Worm (Caenorhabditis elegans) whole organism, early embryonic: Measurements from ENCODE around the gene sao-1.

Source experiments
- aly-1 ChIP-seq: sonication (generic microtip); optimal IDR thresholded peaks from 2 replicates; lab custom pipeline; 2016; ENCODE audit warnings: missing genetic modification characterization, missing compliant biosample characterization
- ama-1 ChIP-seq: fragments of 150-350 bp; optimal IDR thresholded peaks from 2 replicates; lab custom pipeline; 2014
- ceh-36 ChIP-seq: sonication (generic microtip); optimal IDR thresholded peaks from 2 replicates; lab custom pipeline; 2016; ENCODE audit warnings: missing genetic modification characterization, inconsistent platforms, missing compliant biosample characterization
- hmbx-1 ChIP-seq: sonication (generic microtip); optimal IDR thresholded peaks from 2 replicates; lab custom pipeline; 2016; ENCODE audit warnings: mild to moderate bottlenecking, missing genetic modification characterization, missing compliant biosample characterization
- tra-4 ChIP-seq: sonication (generic microtip); optimal IDR thresholded peaks from 2 replicates; lab custom pipeline; 2017; ENCODE audit warnings: missing genetic modification characterization, missing compliant biosample characterization

DNA sequence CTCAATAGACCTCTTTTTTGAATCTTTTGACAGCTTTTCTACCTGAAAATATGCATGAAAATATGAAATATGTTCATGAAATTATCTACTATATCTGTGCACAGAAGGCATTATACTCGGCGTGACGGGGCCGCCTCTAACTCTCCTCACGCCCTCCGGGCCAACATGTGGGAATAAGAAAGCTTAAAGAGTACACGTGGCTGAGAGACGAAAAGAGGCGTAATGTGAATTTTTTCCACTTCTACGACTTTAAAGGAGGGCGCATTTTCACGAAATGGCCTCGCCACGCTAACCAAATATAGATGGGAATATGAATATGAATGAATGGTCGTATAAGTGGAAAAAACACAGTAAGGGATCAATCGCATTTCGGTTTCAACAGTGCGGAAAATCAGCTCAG lies 6.0 kb upstream of the sao-1 start:
- TF ChIP-seq tra-4 (tag; lab: Kevin White, UChicago) (no peak), ama-1 (no peak), hmbx-1 (no peak), ceh-36 (tag; lab: Kevin White, UChicago) (no peak), aly-1 (tag; lab: Kevin White, UChicago) (no peak)
